Fruit fly (Drosophila melanogaster): ENCODE data around the gene CG13722.

CG13722 gene

dm6 chr3L:4500400-4500799, 9.6 kb upstream of the CG13722 start, which contains the start of gene CG13720:
Gene CG13720 (minus strand): TSS chr3L:4500500.
- TF ChIP-seq pan (optimal IDR thresholded peaks at IDR 0.05) (no peak), EcR (GFP tag; optimal IDR thresholded peaks at IDR 0.05) (no peak), CG8478 (optimal IDR thresholded peaks at IDR 0.05) (no peak), Dll (optimal IDR thresholded peaks at IDR 0.05) (no peak)

- TF ChIP-seq Dll (optimal IDR thresholded peaks at IDR 0.05) (no peak), CG8478 (optimal IDR thresholded peaks at IDR 0.05) (no peak), EcR (GFP tag; optimal IDR thresholded peaks at IDR 0.05) (no peak), pan (optimal IDR thresholded peaks at IDR 0.05) (no peak), psq (optimal IDR thresholded peaks at IDR 0.05) (no peak), usp (GFP tag; optimal IDR thresholded peaks at IDR 0.05) (no peak)
Observed at dm6 chr3L:4497677-4498076, 6.9 kb upstream of the CG13722 start, which contains the start of gene CG13721. Gene CG13721 (minus strand): TSS chr3L:4497777.

- TF ChIP-seq pan (optimal IDR thresholded peaks at IDR 0.05) (no peak), EcR (GFP tag; optimal IDR thresholded peaks at IDR 0.05) (peak in 1 of 2 experiments; percentile 66), psq (optimal IDR thresholded peaks at IDR 0.05) (no peak), CG8478 (optimal IDR thresholded peaks at IDR 0.05) (no peak)
Observed at dm6 chr3L:4494603-4495002, 3.8 kb upstream of the CG13722 start.

- TF ChIP-seq pan (optimal IDR thresholded peaks at IDR 0.05) (no peak), EcR (GFP tag; optimal IDR thresholded peaks at IDR 0.05) (no peak), usp (GFP tag; optimal IDR thresholded peaks at IDR 0.05) (no peak), psq (optimal IDR thresholded peaks at IDR 0.05) (no peak), Dll (optimal IDR thresholded peaks at IDR 0.05) (no peak), CG8478 (optimal IDR thresholded peaks at IDR 0.05) (no peak)
Observed at dm6 chr3L:4493609-4494008, 2.8 kb upstream of the CG13722 start.

dm6 chr3L:4489490-4489889, 1.3 kb downstream of the CG13722 start:
- no peak for TF ChIP-seq Dll (optimal IDR thresholded peaks at IDR 0.05)
- no peak for TF ChIP-seq EcR (GFP tag; optimal IDR thresholded peaks at IDR 0.05)
- no peak for TF ChIP-seq usp (GFP tag; optimal IDR thresholded peaks at IDR 0.05)
- TF ChIP-seq pan (optimal IDR thresholded peaks at IDR 0.05): no peak
- TF ChIP-seq psq (optimal IDR thresholded peaks at IDR 0.05): no peak
- no peak for TF ChIP-seq CG8478 (optimal IDR thresholded peaks at IDR 0.05)

- TF ChIP-seq usp (GFP tag; optimal IDR thresholded peaks at IDR 0.05) (no peak), Dll (optimal IDR thresholded peaks at IDR 0.05) (no peak), EcR (GFP tag; optimal IDR thresholded peaks at IDR 0.05) (no peak), CG8478 (optimal IDR thresholded peaks at IDR 0.05) (no peak), pan (optimal IDR thresholded peaks at IDR 0.05) (no peak), psq (optimal IDR thresholded peaks at IDR 0.05) (no peak)
Observed at dm6 chr3L:4484623-4485022, 6.1 kb downstream of the CG13722 start.

dm6 chr3L:4482509-4482908, 8.3 kb downstream of the CG13722 start, which contains the start of gene CG11350:
Gene CG11350 (plus strand): TSS chr3L:4482809.
- no peak for TF ChIP-seq EcR (GFP tag; optimal IDR thresholded peaks at IDR 0.05)
- TF ChIP-seq Dll (optimal IDR thresholded peaks at IDR 0.05): no peak

dm6 chr3L:4480764-4481163, 10.0 kb downstream of the CG13722 start:
- no peak for TF ChIP-seq psq (optimal IDR thresholded peaks at IDR 0.05)
- TF ChIP-seq CG8478 (optimal IDR thresholded peaks at IDR 0.05): no peak
- no peak for TF ChIP-seq pan (optimal IDR thresholded peaks at IDR 0.05)
- TF ChIP-seq usp (GFP tag; optimal IDR thresholded peaks at IDR 0.05): no peak
- TF ChIP-seq EcR (GFP tag; optimal IDR thresholded peaks at IDR 0.05): no peak
- no peak for TF ChIP-seq Dll (optimal IDR thresholded peaks at IDR 0.05)

- no peak for TF ChIP-seq pan (optimal IDR thresholded peaks at IDR 0.05)
- no peak for TF ChIP-seq Dll (optimal IDR thresholded peaks at IDR 0.05)
- TF ChIP-seq psq (optimal IDR thresholded peaks at IDR 0.05): no peak
- TF ChIP-seq CG8478 (optimal IDR thresholded peaks at IDR 0.05): no peak
- no peak for TF ChIP-seq EcR (GFP tag; optimal IDR thresholded peaks at IDR 0.05)
- TF ChIP-seq usp (GFP tag; optimal IDR thresholded peaks at IDR 0.05): no peak
Observed at dm6 chr3L:4479938-4480337, 10.8 kb downstream of the CG13722 start, which contains the start of gene CG7465. Gene CG7465 (plus strand): TSS chr3L:4480283.

- TF ChIP-seq psq (optimal IDR thresholded peaks at IDR 0.05): no peak
- TF ChIP-seq usp (GFP tag; optimal IDR thresholded peaks at IDR 0.05): no peak
- no peak for TF ChIP-seq EcR (GFP tag; optimal IDR thresholded peaks at IDR 0.05)
- TF ChIP-seq Dll (optimal IDR thresholded peaks at IDR 0.05): no peak
- TF ChIP-seq CG8478 (optimal IDR thresholded peaks at IDR 0.05): no peak
- no peak for TF ChIP-seq pan (optimal IDR thresholded peaks at IDR 0.05)
Observed at dm6 chr3L:4477656-4478254, 13.0 kb downstream of the CG13722 start.

dm6 chr3L:4475704-4476103, 15.1 kb downstream of the CG13722 start:
- TF ChIP-seq EcR (GFP tag; optimal IDR thresholded peaks at IDR 0.05) (no peak), Dll (optimal IDR thresholded peaks at IDR 0.05) (no peak), pan (optimal IDR thresholded peaks at IDR 0.05) (no peak), psq (optimal IDR thresholded peaks at IDR 0.05) (no peak), CG8478 (optimal IDR thresholded peaks at IDR 0.05) (no peak), usp (GFP tag; optimal IDR thresholded peaks at IDR 0.05) (no peak)

- TF ChIP-seq Dll (optimal IDR thresholded peaks at IDR 0.05) (no peak), pan (optimal IDR thresholded peaks at IDR 0.05) (no peak), CG8478 (optimal IDR thresholded peaks at IDR 0.05) (no peak), usp (GFP tag; optimal IDR thresholded peaks at IDR 0.05) (no peak), psq (optimal IDR thresholded peaks at IDR 0.05) (no peak), EcR (GFP tag; optimal IDR thresholded peaks at IDR 0.05) (no peak)
Observed at dm6 chr3L:4474946-4475470, 15.8 kb downstream of the CG13722 start.

dm6 chr3L:4472768-4473167, 18.0 kb downstream of the CG13722 start, which contains the start of gene CG11349:
Gene CG11349 (plus strand): TSS chr3L:4473068.
- no peak for TF ChIP-seq Dll (optimal IDR thresholded peaks at IDR 0.05)
- no peak for TF ChIP-seq EcR (GFP tag; optimal IDR thresholded peaks at IDR 0.05)
- no peak for TF ChIP-seq pan (optimal IDR thresholded peaks at IDR 0.05)
- TF ChIP-seq CG8478 (optimal IDR thresholded peaks at IDR 0.05): no peak
- TF ChIP-seq usp (GFP tag; optimal IDR thresholded peaks at IDR 0.05): no peak
- TF ChIP-seq psq (optimal IDR thresholded peaks at IDR 0.05): no peak
